Fruit fly (Drosophila melanogaster) whole organism, embryonic: Measurements from ENCODE around the gene Tps1.

Experiments used
- Blimp-1 ChIP-seq: fragments of 200-800 bp; sonication (Bioruptor generic); optimal IDR thresholded peaks from 3 replicates; lab custom pipeline; 2018; ENCODE audit warnings: missing biosample characterization, missing genetic modification characterization, mild to moderate bottlenecking, moderate library complexity, missing genetic modification reagents
- Bteb2 ChIP-seq: fragments of 200-800 bp; sonication (Bioruptor generic); optimal IDR thresholded peaks from 2 replicates; lab custom pipeline; 2016; ENCODE audit warnings: missing biosample characterization, missing genetic modification characterization
- CG10209 ChIP-seq: fragments of 200-800 bp; sonication (Bioruptor generic); optimal IDR thresholded peaks from 3 replicates; lab custom pipeline; 2017; ENCODE audit warnings: missing biosample characterization, mild to moderate bottlenecking, missing genetic modification characterization, missing genetic modification reagents
- CG10321 ChIP-seq: fragments of 200-800 bp; sonication (Bioruptor generic); IDR thresholded peaks from 2 replicates; pipeline ENCODE4 v1.3.6; 2022; ENCODE audit warnings: missing biosample characterization, missing genetic modification characterization
- CG11696 ChIP-seq: fragments of 200-800 bp; sonication (Bioruptor generic); IDR thresholded peaks from 2 replicates; pipeline ENCODE4 v1.3.6; 2022; ENCODE audit warnings: missing biosample characterization, missing genetic modification characterization
- CG12769 ChIP-seq: fragments of 200-800 bp; sonication (Bioruptor generic); optimal IDR thresholded peaks from 2 replicates; lab custom pipeline; 2019; ENCODE audit warnings: missing biosample characterization, mild to moderate bottlenecking, missing genetic modification characterization, moderate library complexity
- CG14860 ChIP-seq: fragments of 200-800 bp; sonication (Bioruptor generic); IDR thresholded peaks from 3 replicates; pipeline ENCODE4 v1.3.6; 2022; ENCODE audit warnings: missing biosample characterization, missing genetic modification characterization; ENCODE audit not compliant: partially characterized antibody
- CG14965 ChIP-seq: fragments of 200-800 bp; sonication (Bioruptor generic); optimal IDR thresholded peaks from 2 replicates; lab custom pipeline; 2016; ENCODE audit warnings: missing biosample characterization, missing genetic modification characterization, borderline replicate concordance
- CG15479 ChIP-seq: fragments of 200-800 bp; sonication (Bioruptor generic); optimal IDR thresholded peaks from 3 replicates; lab custom pipeline; 2019; ENCODE audit warnings: missing biosample characterization, mild to moderate bottlenecking, missing genetic modification characterization, moderate library complexity
- CG17361 ChIP-seq: fragments of 200-800 bp; sonication (Bioruptor generic); IDR thresholded peaks from 3 replicates; pipeline ENCODE4 v1.3.6; 2022; ENCODE audit warnings: missing biosample characterization, missing genetic modification characterization
- CG17912 ChIP-seq: fragments of 200-800 bp; sonication (Bioruptor generic); optimal IDR thresholded peaks from 2 replicates; lab custom pipeline; 2018; ENCODE audit warnings: missing biosample characterization, mild to moderate bottlenecking, missing genetic modification characterization
- CG30403 ChIP-seq: fragments of 200-800 bp; sonication (Bioruptor generic); optimal IDR thresholded peaks from 3 replicates; lab custom pipeline; 2016; ENCODE audit warnings: missing biosample characterization, missing genetic modification characterization
- CG3065 ChIP-seq: fragments of 200-800 bp; sonication (Bioruptor generic); optimal IDR thresholded peaks from 2 replicates; lab custom pipeline; 2016; ENCODE audit warnings: missing biosample characterization, missing genetic modification characterization
- CG42726 ChIP-seq: fragments of 200-800 bp; sonication (Bioruptor generic); IDR thresholded peaks from 2 replicates; pipeline ENCODE4 v1.3.6; 2022; ENCODE audit warnings: missing biosample characterization, missing genetic modification characterization; ENCODE audit not compliant: partially characterized antibody
- CG6683 ChIP-seq: fragments of 200-800 bp; sonication (Bioruptor generic); optimal IDR thresholded peaks from 2 replicates; lab custom pipeline; 2017; ENCODE audit warnings: missing biosample characterization, mild to moderate bottlenecking, missing genetic modification characterization, missing genetic modification reagents
- CG7928 ChIP-seq: fragments of 200-800 bp; sonication (Bioruptor generic); optimal IDR thresholded peaks from 2 replicates; lab custom pipeline; 2017; ENCODE audit warnings: missing biosample characterization, mild to moderate bottlenecking, missing genetic modification characterization
- CG7963 ChIP-seq: fragments of 200-800 bp; sonication (Bioruptor generic); IDR thresholded peaks from 3 replicates; pipeline ENCODE4 v1.3.6; 2022; ENCODE audit warnings: missing biosample characterization, missing genetic modification characterization; ENCODE audit not compliant: partially characterized antibody
- CG8924 ChIP-seq: fragments of 200-800 bp; optimal IDR thresholded peaks from 3 replicates; lab custom pipeline; 2019; ENCODE audit warnings: missing biosample characterization, mild to moderate bottlenecking, missing genetic modification characterization, moderate library complexity
- CG9215 ChIP-seq: fragments of 200-800 bp; sonication (Bioruptor generic); IDR thresholded peaks from 2 replicates; pipeline ENCODE4 v1.3.6; 2022; ENCODE audit warnings: missing biosample characterization, missing genetic modification characterization
- CG9876 ChIP-seq: fragments of 200-800 bp; sonication (Bioruptor generic); optimal IDR thresholded peaks from 2 replicates; lab custom pipeline; 2016; ENCODE audit warnings: missing biosample characterization, missing genetic modification characterization
- Dip2 ChIP-seq: fragments of 200-800 bp; sonication (Bioruptor generic); IDR thresholded peaks from 2 replicates; pipeline ENCODE4 v1.3.6; 2022; ENCODE audit warnings: missing biosample characterization, missing genetic modification characterization
- GATAe ChIP-seq: fragments of 200-800 bp; sonication (Bioruptor generic); conservative IDR thresholded peaks from 2 replicates; pipeline ENCODE4 v1.3.6; 2022; ENCODE audit warnings: missing biosample characterization, missing genetic modification characterization
- Hr78 ChIP-seq, 2 experiments: fragments of 200-800 bp in 1 of 2; fragments of >200 bp in 1 of 2; sonication (Bioruptor generic) in 1 of 2; optimal IDR thresholded peaks; 2 replicates each; lab custom pipeline; 2017 to 2019; ENCODE audit warnings: missing biosample characterization in 2 of 2, missing genetic modification characterization in 2 of 2, mild to moderate bottlenecking in 1 of 2, moderate library complexity in 1 of 2
- Kr ChIP-seq: fragments of 200-800 bp; sonication (Bioruptor generic); optimal IDR thresholded peaks from 2 replicates; lab custom pipeline; 2017; ENCODE audit warnings: missing biosample characterization, mild to moderate bottlenecking, missing genetic modification characterization
- NfI ChIP-seq: fragments of 200-800 bp; sonication (Bioruptor generic); optimal IDR thresholded peaks from 3 replicates; lab custom pipeline; 2018; ENCODE audit warnings: missing biosample characterization, mild to moderate bottlenecking, missing genetic modification characterization, moderate library complexity
- Opbp ChIP-seq: fragments of 200-800 bp; sonication (Bioruptor generic); IDR thresholded peaks from 3 replicates; pipeline ENCODE4 v1.3.6; 2022; ENCODE audit warnings: missing biosample characterization, missing genetic modification characterization; ENCODE audit not compliant: partially characterized antibody
- Stat92E ChIP-seq, 3 experiments: fragments of >200 bp in 2 of 3; fragments of 200-800 bp in 1 of 3; sonication (Bioruptor generic) in 1 of 3; optimal IDR thresholded peaks; 2 replicates each; lab custom pipeline; 2017 to 2019; ENCODE audit warnings: missing biosample characterization in 3 of 3, missing genetic modification characterization in 3 of 3, mild to moderate bottlenecking in 1 of 3, moderate library complexity in 1 of 3
- al ChIP-seq: fragments of 200-800 bp; sonication (Bioruptor generic); IDR thresholded peaks from 2 replicates; pipeline ENCODE4 v1.3.6; 2022; ENCODE audit warnings: missing biosample characterization, missing genetic modification characterization
- cad ChIP-seq: fragments of >200 bp; optimal IDR thresholded peaks from 2 replicates; lab custom pipeline; 2017; ENCODE audit warnings: missing biosample characterization, missing genetic modification characterization
- chinmo ChIP-seq: fragments of 200-800 bp; sonication (Bioruptor generic); IDR thresholded peaks from 4 replicates; pipeline ENCODE4 v1.3.6; 2022; ENCODE audit warnings: missing biosample characterization, missing genetic modification characterization; ENCODE audit not compliant: partially characterized antibody
- ci ChIP-seq: fragments of 200-800 bp; sonication (Bioruptor generic); IDR thresholded peaks from 3 replicates; pipeline ENCODE4 v1.3.6; 2022; ENCODE audit warnings: missing biosample characterization, missing genetic modification characterization
- cwo ChIP-seq: fragments of 200-800 bp; sonication (Bioruptor generic); optimal IDR thresholded peaks from 3 replicates; lab custom pipeline; 2017; ENCODE audit warnings: missing biosample characterization, missing genetic modification characterization, mild to moderate bottlenecking, moderate library complexity, missing genetic modification reagents
- da ChIP-seq: fragments of 200-800 bp; sonication (Bioruptor generic); optimal IDR thresholded peaks from 2 replicates; lab custom pipeline; 2016; ENCODE audit warnings: missing biosample characterization, missing genetic modification characterization
- eve ChIP-seq, 2 experiments: fragments of >200 bp; optimal IDR thresholded peaks; 2 replicates each; lab custom pipeline; 2017; ENCODE audit warnings: missing biosample characterization in 2 of 2, missing genetic modification characterization in 2 of 2
- ewg ChIP-seq: fragments of 200-800 bp; sonication (Bioruptor generic); optimal IDR thresholded peaks from 3 replicates; lab custom pipeline; 2017; ENCODE audit warnings: mild to moderate bottlenecking, missing biosample characterization, missing genetic modification reagents, missing genetic modification characterization
- ftz-f1 ChIP-seq: fragments of 200-800 bp; sonication (Bioruptor generic); optimal IDR thresholded peaks from 2 replicates; lab custom pipeline; 2016; ENCODE audit warnings: missing biosample characterization, missing genetic modification characterization
- hbn ChIP-seq: fragments of 200-800 bp; sonication (Bioruptor generic); IDR thresholded peaks from 2 replicates; pipeline ENCODE4 v1.3.6; 2022; ENCODE audit warnings: missing biosample characterization, missing genetic modification characterization; ENCODE audit not compliant: partially characterized antibody
- lbe ChIP-seq: fragments of 200-800 bp; sonication (Bioruptor generic); optimal IDR thresholded peaks from 2 replicates; lab custom pipeline; 2016; ENCODE audit warnings: missing biosample characterization, mild to moderate bottlenecking, missing genetic modification characterization
- luna ChIP-seq: fragments of 200-800 bp; sonication (Bioruptor generic); optimal IDR thresholded peaks from 2 replicates; lab custom pipeline; 2016; ENCODE audit warnings: missing biosample characterization, missing genetic modification characterization
- onecut ChIP-seq: fragments of 200-800 bp; sonication (Bioruptor generic); IDR thresholded peaks from 2 replicates; pipeline ENCODE4 v1.3.6; 2022; ENCODE audit warnings: missing biosample characterization, missing genetic modification characterization
- pros ChIP-seq: fragments of 200-800 bp; sonication (Bioruptor generic); optimal IDR thresholded peaks from 3 replicates; lab custom pipeline; 2019; ENCODE audit warnings: missing biosample characterization, mild to moderate bottlenecking, missing genetic modification characterization, moderate library complexity
- ssp ChIP-seq: fragments of 200-800 bp; sonication (Bioruptor generic); IDR thresholded peaks from 2 replicates; pipeline ENCODE4 v1.3.6; 2022; ENCODE audit warnings: missing biosample characterization, missing genetic modification characterization
- tll ChIP-seq, 2 experiments: fragments of 200-800 bp in 1 of 2; fragments of >200 bp in 1 of 2; sonication (Bioruptor generic) in 1 of 2; optimal IDR thresholded peaks; 2 replicates each; lab custom pipeline; 2017 to 2019; ENCODE audit warnings: missing biosample characterization in 2 of 2, missing genetic modification characterization in 2 of 2, mild to moderate bottlenecking in 1 of 2, moderate library complexity in 1 of 2
- twi ChIP-seq: fragments of 200-800 bp; optimal IDR thresholded peaks from 2 replicates; lab custom pipeline; 2019; ENCODE audit warnings: missing biosample characterization, mild to moderate bottlenecking, missing genetic modification characterization, moderate library complexity
- tx ChIP-seq: fragments of 200-800 bp; sonication (Bioruptor generic); optimal IDR thresholded peaks from 2 replicates; lab custom pipeline; 2016; ENCODE audit warnings: missing biosample characterization, missing genetic modification characterization
- vvl ChIP-seq: fragments of 200-800 bp; sonication (Bioruptor generic); IDR thresholded peaks from 2 replicates; pipeline ENCODE4 v1.3.6; 2022; ENCODE audit warnings: missing biosample characterization, missing genetic modification characterization
- zen ChIP-seq: fragments of 200-800 bp; sonication (Bioruptor generic); optimal IDR thresholded peaks from 3 replicates; lab custom pipeline; 2018; ENCODE audit warnings: missing biosample characterization, mild to moderate bottlenecking, missing genetic modification characterization, moderate library complexity

Gene Tps1

dm6 chr2L:4365792-4366326 is 22.3 kb upstream of the Tps1 start (continued):
- no peak for TF ChIP-seq CG14965 (GFP tag; lab: Kevin White, UChicago)
- TF ChIP-seq CG30403 (GFP tag; lab: Kevin White, UChicago): no peak
- peak in 1 of 2 experiments; percentile 57 for TF ChIP-seq Hr78 (GFP tag; optimal IDR thresholded peaks at IDR 0.05; lab: Kevin White, UChicago)
- no peak for TF ChIP-seq GATAe (GFP tag; lab: Robert Waterston, UW)
- TF ChIP-seq pros (GFP tag; lab: Kevin White, UChicago): no peak
- no peak for TF ChIP-seq CG7963 (GFP tag; lab: Robert Waterston, UW)
- no peak for TF ChIP-seq lbe (GFP tag; lab: Kevin White, UChicago)
- no peak for TF ChIP-seq CG10321 (GFP tag; lab: Robert Waterston, UW)
- no peak for TF ChIP-seq al
- no peak for TF ChIP-seq da (GFP tag; lab: Kevin White, UChicago)
- no peak for TF ChIP-seq CG42726
- peak; percentile 52; the same call in 1 of the 2 replicates for TF ChIP-seq vvl
- no peak for TF ChIP-seq ftz-f1 (GFP tag; lab: Kevin White, UChicago)
- TF ChIP-seq CG7928 (GFP tag; lab: Kevin White, UChicago): no peak
- no peak for TF ChIP-seq CG3065
- TF ChIP-seq CG14860: no peak
- TF ChIP-seq Bteb2 (GFP tag; lab: Kevin White, UChicago): no peak
- TF ChIP-seq CG10209 (GFP tag; lab: Kevin White, UChicago): no peak
- TF ChIP-seq CG9215 (GFP tag; lab: Robert Waterston, UW): no peak

DNA sequence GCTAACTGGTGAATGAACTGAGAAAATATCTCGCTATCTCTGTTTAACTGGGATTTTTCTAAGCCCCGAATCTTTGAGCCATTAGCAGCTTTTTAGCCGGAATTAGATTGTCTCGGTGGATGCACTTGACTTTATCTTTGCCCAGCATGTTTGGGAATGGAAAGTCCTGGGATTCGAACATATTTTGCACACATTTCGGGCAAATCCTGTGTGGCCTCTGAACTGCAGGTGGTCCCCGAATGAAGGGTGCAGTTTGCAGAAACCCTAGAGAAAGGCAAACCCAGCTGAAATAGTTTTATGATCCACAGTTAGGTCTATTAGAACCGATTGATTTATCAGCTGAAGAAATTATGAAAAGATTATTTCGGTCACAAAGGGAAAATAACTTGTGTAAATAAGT is 21.5 kb upstream of the Tps1 start:
- TF ChIP-seq CG9876 (GFP tag; lab: Kevin White, UChicago) (no peak), cad (GFP tag; lab: Kevin White, UChicago) (peak; percentile 68), Dip2 (GFP tag; lab: Robert Waterston, UW) (no peak), luna (GFP tag; lab: Kevin White, UChicago) (no peak), twi (peak; percentile 88), tx (no peak), CG12769 (no peak), zen (tag; lab: Kevin White, UChicago) (peak; percentile 88), CG6683 (GFP tag; lab: Kevin White, UChicago) (no peak), chinmo (GFP tag; lab: Robert Waterston, UW) (no peak), tll (GFP tag; optimal IDR thresholded peaks at IDR 0.05; lab: Kevin White, UChicago) (peak in 1 of 2 experiments; percentile 86), NfI (no peak), hbn (GFP tag; lab: Robert Waterston, UW) (no peak), CG15479 (peak; percentile 95), ssp (GFP tag; lab: Robert Waterston, UW) (no peak), ci (GFP tag; lab: Robert Waterston, UW) (no peak), CG11696 (GFP tag; lab: Robert Waterston, UW) (no peak)

dm6 chr2L:4368553-4369268 is 19.4 kb upstream of the Tps1 start:
- TF ChIP-seq eve (GFP tag; optimal IDR thresholded peaks at IDR 0.05; lab: Kevin White, UChicago) (no peak), Stat92E (GFP tag; optimal IDR thresholded peaks at IDR 0.05; lab: Kevin White, UChicago) (peak in 1 of 3 experiments; percentile 68), cad (GFP tag; lab: Kevin White, UChicago) (peak; percentile 95), CG8924 (peak; percentile 28), CG17912 (no peak), Kr (peak; percentile 70), onecut (GFP tag; lab: Robert Waterston, UW) (no peak), CG17361 (GFP tag; lab: Robert Waterston, UW) (peak; percentile 27; the same call in 1 of the 3 replicates), ewg (GFP tag; lab: Kevin White, UChicago) (no peak), Opbp (no peak), Blimp-1 (no peak), tll (GFP tag; optimal IDR thresholded peaks at IDR 0.05; lab: Kevin White, UChicago) (peak in 1 of 2 experiments; percentile 89), cwo (GFP tag; lab: Kevin White, UChicago) (no peak)
